Worm (Caenorhabditis elegans): ENCODE measurements around the gene heh-1.

heh-1 gene

ce11 chrIII:3160490-3160889 is 38.8 kb downstream of the heh-1 start:
- TF ChIP-seq fax-1 (tag; optimal IDR thresholded peaks at IDR 0.05) (no peak), ceh-22 (tag; optimal IDR thresholded peaks at IDR 0.05) (no peak), pros-1 (tag; optimal IDR thresholded peaks at IDR 0.05) (no peak), ama-1 (optimal IDR thresholded peaks at IDR 0.05) (no peak), zip-5 (tag; optimal IDR thresholded peaks at IDR 0.05) (no peak), pha-2 (tag; optimal IDR thresholded peaks at IDR 0.05) (no peak), ceh-48 (tag; optimal IDR thresholded peaks at IDR 0.05) (no peak), hlh-13 (GFP tag; optimal IDR thresholded peaks at IDR 0.05) (no peak), K09A11.1 (tag; optimal IDR thresholded peaks at IDR 0.05; ENCODE audit: insufficient read depth) (no peak), unc-3 (GFP tag; conservative IDR thresholded peaks at IDR 0.05) (no peak), unc-3 (tag; optimal IDR thresholded peaks at IDR 0.05) (no peak), hlh-30 (tag; optimal IDR thresholded peaks at IDR 0.05; ENCODE audit: insufficient read depth) (no peak), rnt-1 (tag; optimal IDR thresholded peaks at IDR 0.05) (no peak), dve-1 (tag; optimal IDR thresholded peaks at IDR 0.05) (no peak), elt-4 (tag; optimal IDR thresholded peaks at IDR 0.05) (no peak), odd-2 (tag; optimal IDR thresholded peaks at IDR 0.05) (no peak), ceh-6 (GFP tag; optimal IDR thresholded peaks at IDR 0.05) (no peak), T23F11.4 (GFP tag; optimal IDR thresholded peaks at IDR 0.05) (no peak), syd-9 (tag; optimal IDR thresholded peaks at IDR 0.05) (no peak)

ce11 chrIII:3154968-3155367 is 44.3 kb downstream of the heh-1 start, which contains the start of gene C44B11.1:
Gene C44B11.1 (plus strand): TSS chrIII:3155268.
- TF ChIP-seq nhr-11 (tag; optimal IDR thresholded peaks at IDR 0.05) (no peak), C08G9.2 (tag; optimal IDR thresholded peaks at IDR 0.05) (no peak), K02D7.2 (tag; optimal IDR thresholded peaks at IDR 0.05) (no peak), ceh-45 (GFP tag; IDR thresholded peaks at IDR 0.05) (no peak), syd-9 (tag; optimal IDR thresholded peaks at IDR 0.05) (no peak), ref-2 (tag; optimal IDR thresholded peaks at IDR 0.05) (no peak), nhr-232 (tag; optimal IDR thresholded peaks at IDR 0.05) (no peak), pros-1 (tag; optimal IDR thresholded peaks at IDR 0.05) (no peak), ceh-22 (tag; optimal IDR thresholded peaks at IDR 0.05) (no peak), pha-2 (tag; optimal IDR thresholded peaks at IDR 0.05) (no peak), gmeb-2 (tag; optimal IDR thresholded peaks at IDR 0.05) (no peak)

ce11 chrIII:3152848-3153247 is 46.5 kb downstream of the heh-1 start, which contains the start of gene C44B11.6:
Gene C44B11.6 (plus strand): TSS chrIII:3153148.
- TF ChIP-seq unc-55 (GFP tag; optimal IDR thresholded peaks at IDR 0.05) (no peak), ztf-16 (tag; optimal IDR thresholded peaks at IDR 0.05) (no peak), hlh-13 (GFP tag; optimal IDR thresholded peaks at IDR 0.05) (no peak), nhr-232 (tag; optimal IDR thresholded peaks at IDR 0.05) (no peak), fax-1 (tag; optimal IDR thresholded peaks at IDR 0.05) (no peak), elt-2 (tag; optimal IDR thresholded peaks at IDR 0.05) (no peak), nfya-1 (tag; optimal IDR thresholded peaks at IDR 0.05) (no peak), ceh-6 (GFP tag; optimal IDR thresholded peaks at IDR 0.05) (no peak), eyg-1 (tag; optimal IDR thresholded peaks at IDR 0.05) (no peak), syd-9 (tag; optimal IDR thresholded peaks at IDR 0.05) (no peak), mec-3 (tag; optimal IDR thresholded peaks at IDR 0.05; ENCODE audit: borderline replicate concordance) (no peak), unc-86 (tag; optimal IDR thresholded peaks at IDR 0.05) (no peak), hlh-6 (tag; optimal IDR thresholded peaks at IDR 0.05) (no peak), unc-42 (tag; optimal IDR thresholded peaks at IDR 0.05) (no peak)

Measured in whole organism, late embryonic.